Fruit fly (Drosophila melanogaster) whole organism, embryonic: Measurements from ENCODE around the gene CG45002.
A peak's percentile ranks its signal among the peaks of the same experiment; 100 is the strongest.

Source experiments
- Bdp1 ChIP-seq: fragments of 200-800 bp; sonication (Bioruptor generic); optimal IDR thresholded peaks from 3 replicates; lab custom pipeline; 2016; ENCODE audit warnings: missing biosample characterization, missing genetic modification characterization
- CG10431 ChIP-seq: fragments of 200-800 bp; sonication (Bioruptor generic); optimal IDR thresholded peaks from 3 replicates; lab custom pipeline; 2018; ENCODE audit warnings: missing biosample characterization, mild to moderate bottlenecking, missing genetic modification characterization
- CG10979 ChIP-seq: fragments of 200-800 bp; sonication (Bioruptor generic); optimal IDR thresholded peaks from 2 replicates; lab custom pipeline; 2018; ENCODE audit warnings: missing biosample characterization, mild to moderate bottlenecking, missing genetic modification characterization, moderate library complexity
- CG11560 ChIP-seq: fragments of 200-800 bp; sonication (Bioruptor generic); IDR thresholded peaks from 3 replicates; pipeline ENCODE4 v1.3.6; 2022; ENCODE audit warnings: missing biosample characterization, missing genetic modification characterization
- CG11696 ChIP-seq: fragments of 200-800 bp; sonication (Bioruptor generic); IDR thresholded peaks from 2 replicates; pipeline ENCODE4 v1.3.6; 2022; ENCODE audit warnings: missing biosample characterization, missing genetic modification characterization
- CG14860 ChIP-seq: fragments of 200-800 bp; sonication (Bioruptor generic); IDR thresholded peaks from 3 replicates; pipeline ENCODE4 v1.3.6; 2022; ENCODE audit warnings: missing biosample characterization, missing genetic modification characterization; ENCODE audit not compliant: partially characterized antibody
- CG15696 ChIP-seq: fragments of 200-800 bp; sonication (Bioruptor generic); optimal IDR thresholded peaks from 2 replicates; lab custom pipeline; 2019; ENCODE audit warnings: missing biosample characterization, mild to moderate bottlenecking, missing genetic modification characterization, moderate library complexity
- CG18764 ChIP-seq: fragments of 200-800 bp; sonication (Bioruptor generic); optimal IDR thresholded peaks from 3 replicates; lab custom pipeline; 2016; ENCODE audit warnings: missing biosample characterization, missing genetic modification characterization
- CG2712 ChIP-seq: fragments of 200-800 bp; optimal IDR thresholded peaks from 3 replicates; lab custom pipeline; 2019; ENCODE audit warnings: missing biosample characterization, mild to moderate bottlenecking, missing genetic modification characterization, moderate library complexity
- CG31388 ChIP-seq: fragments of 200-800 bp; sonication (Bioruptor generic); optimal IDR thresholded peaks from 2 replicates; lab custom pipeline; 2016; ENCODE audit warnings: missing biosample characterization, missing genetic modification characterization
- CG31441 ChIP-seq: fragments of 200-800 bp; sonication (Bioruptor generic); IDR thresholded peaks from 2 replicates; pipeline ENCODE4 v1.3.6; 2022; ENCODE audit warnings: missing biosample characterization, missing genetic modification characterization
- CG34422 ChIP-seq: fragments of 200-800 bp; sonication (Bioruptor generic); IDR thresholded peaks from 3 replicates; pipeline ENCODE4 v1.3.6; 2022; ENCODE audit warnings: missing biosample characterization, missing genetic modification characterization
- CG4282 ChIP-seq: fragments of 200-800 bp; sonication (Bioruptor generic); optimal IDR thresholded peaks from 2 replicates; lab custom pipeline; 2016; ENCODE audit warnings: missing biosample characterization, missing genetic modification characterization
- CG4854 ChIP-seq: fragments of 200-800 bp; sonication (Bioruptor generic); optimal IDR thresholded peaks from 2 replicates; lab custom pipeline; 2016; ENCODE audit warnings: missing biosample characterization, missing genetic modification characterization, inconsistent platforms
- CG5953 ChIP-seq: fragments of 200-800 bp; sonication (Bioruptor generic); IDR thresholded peaks from 2 replicates; pipeline ENCODE4 v1.3.6; 2022; ENCODE audit warnings: missing biosample characterization, missing genetic modification characterization
- CG6813 ChIP-seq: fragments of 200-800 bp; sonication (Bioruptor generic); optimal IDR thresholded peaks from 2 replicates; lab custom pipeline; 2017; ENCODE audit warnings: missing biosample characterization, missing genetic modification characterization, mild to moderate bottlenecking, moderate library complexity, missing genetic modification reagents
- CG7556 ChIP-seq: fragments of 200-800 bp; sonication (Bioruptor generic); optimal IDR thresholded peaks from 2 replicates; lab custom pipeline; 2017; ENCODE audit warnings: missing biosample characterization, mild to moderate bottlenecking, missing genetic modification characterization
- CG8281 ChIP-seq: fragments of 200-800 bp; sonication (Bioruptor generic); optimal IDR thresholded peaks from 2 replicates; lab custom pipeline; 2018; ENCODE audit warnings: missing biosample characterization, mild to moderate bottlenecking, missing genetic modification characterization, moderate library complexity
- CrebB ChIP-seq: fragments of 200-800 bp; sonication (Bioruptor generic); optimal IDR thresholded peaks from 3 replicates; lab custom pipeline; 2018; ENCODE audit warnings: missing biosample characterization, mild to moderate bottlenecking, missing genetic modification characterization
- Dek ChIP-seq: fragments of 200-800 bp; sonication (Bioruptor generic); optimal IDR thresholded peaks from 3 replicates; lab custom pipeline; 2019; ENCODE audit warnings: missing biosample characterization, mild to moderate bottlenecking, missing genetic modification characterization, moderate library complexity
- Doc3 ChIP-seq: fragments of 200-800 bp; sonication (Bioruptor generic); IDR thresholded peaks from 3 replicates; pipeline ENCODE4 v1.3.6; 2022; ENCODE audit warnings: missing biosample characterization, missing genetic modification characterization; ENCODE audit not compliant: partially characterized antibody
- HLH3B ChIP-seq: fragments of 200-800 bp; sonication (Bioruptor generic); IDR thresholded peaks from 2 replicates; pipeline ENCODE4 v1.3.6; 2022; ENCODE audit warnings: missing biosample characterization, missing genetic modification characterization
- Hey ChIP-seq: fragments of 200-800 bp; sonication (Bioruptor generic); optimal IDR thresholded peaks from 3 replicates; lab custom pipeline; 2018; ENCODE audit warnings: missing biosample characterization, mild to moderate bottlenecking, missing genetic modification characterization
- Lim3 ChIP-seq: fragments of 200-800 bp; sonication (Bioruptor generic); IDR thresholded peaks from 2 replicates; pipeline ENCODE4 v1.3.6; 2022; ENCODE audit warnings: missing biosample characterization, missing genetic modification characterization
- Mad ChIP-seq: fragments of 200-800 bp; sonication (Bioruptor generic); optimal IDR thresholded peaks from 2 replicates; lab custom pipeline; 2016; ENCODE audit warnings: missing biosample characterization, missing genetic modification characterization
- Nf-YB ChIP-seq: fragments of 200-800 bp; sonication (Bioruptor generic); optimal IDR thresholded peaks from 3 replicates; lab custom pipeline; 2019; ENCODE audit warnings: missing biosample characterization, mild to moderate bottlenecking, missing genetic modification characterization, moderate library complexity
- Sry-β ChIP-seq: fragments of 200-800 bp; sonication (Bioruptor generic); optimal IDR thresholded peaks from 2 replicates; lab custom pipeline; 2018; ENCODE audit warnings: missing biosample characterization, mild to moderate bottlenecking, missing genetic modification characterization, moderate library complexity
- Xrp1 ChIP-seq: fragments of 200-800 bp; sonication (Bioruptor generic); IDR thresholded peaks from 2 replicates; pipeline ENCODE4 v1.3.6; 2022; ENCODE audit warnings: missing biosample characterization, missing genetic modification characterization
- ara ChIP-seq: fragments of 200-800 bp; sonication (Bioruptor generic); IDR thresholded peaks from 2 replicates; pipeline ENCODE4 v1.3.6; 2022; ENCODE audit warnings: missing biosample characterization, missing genetic modification characterization
- bowl ChIP-seq: fragments of 200-800 bp; sonication (Bioruptor generic); IDR thresholded peaks from 2 replicates; pipeline ENCODE4 v1.3.6; 2022; ENCODE audit warnings: missing biosample characterization, missing genetic modification characterization
- chn ChIP-seq: fragments of 200-800 bp; sonication (Bioruptor generic); optimal IDR thresholded peaks from 2 replicates; lab custom pipeline; 2016; ENCODE audit warnings: missing biosample characterization, missing genetic modification characterization
- dati ChIP-seq: fragments of 200-800 bp; sonication (Bioruptor generic); IDR thresholded peaks from 2 replicates; pipeline ENCODE4 v1.3.6; 2022; ENCODE audit warnings: missing biosample characterization, missing genetic modification characterization
- dmrt99B ChIP-seq: fragments of 200-800 bp; sonication (Bioruptor generic); optimal IDR thresholded peaks from 2 replicates; lab custom pipeline; 2018; ENCODE audit warnings: missing biosample characterization, mild to moderate bottlenecking, missing genetic modification characterization, moderate library complexity
- eyg ChIP-seq: fragments of 200-800 bp; sonication (Bioruptor generic); optimal IDR thresholded peaks from 3 replicates; lab custom pipeline; 2016; ENCODE audit warnings: missing biosample characterization, missing genetic modification characterization
- fd3F ChIP-seq: fragments of 200-800 bp; sonication (Bioruptor generic); optimal IDR thresholded peaks from 2 replicates; lab custom pipeline; 2018; ENCODE audit warnings: missing biosample characterization, mild to moderate bottlenecking, missing genetic modification characterization, moderate library complexity
- fd96Cb ChIP-seq: fragments of 200-800 bp; sonication (Bioruptor generic); optimal IDR thresholded peaks from 2 replicates; lab custom pipeline; 2018; ENCODE audit warnings: missing biosample characterization, mild to moderate bottlenecking, missing genetic modification characterization, moderate library complexity
- gcm ChIP-seq: fragments of 200-800 bp; sonication (Bioruptor generic); optimal IDR thresholded peaks from 2 replicates; lab custom pipeline; 2019; ENCODE audit warnings: missing biosample characterization, mild to moderate bottlenecking, missing genetic modification characterization, moderate library complexity
- gem ChIP-seq: fragments of 200-800 bp; sonication (Bioruptor generic); optimal IDR thresholded peaks from 2 replicates; lab custom pipeline; 2019; ENCODE audit warnings: missing biosample characterization, mild to moderate bottlenecking, missing genetic modification characterization, moderate library complexity
- gro ChIP-seq: fragments of 200-800 bp; sonication (Bioruptor generic); optimal IDR thresholded peaks from 2 replicates; lab custom pipeline; 2016; ENCODE audit warnings: missing biosample characterization, missing genetic modification characterization
- ham ChIP-seq: fragments of 200-800 bp; sonication (Bioruptor generic); IDR thresholded peaks from 2 replicates; pipeline ENCODE4 v1.3.6; 2022; ENCODE audit warnings: missing biosample characterization, missing genetic modification characterization
- jigr1 ChIP-seq: fragments of 200-800 bp; sonication (Bioruptor generic); IDR thresholded peaks from 3 replicates; pipeline ENCODE4 v1.3.6; 2022; ENCODE audit warnings: missing biosample characterization, missing genetic modification characterization
- lilli ChIP-seq: fragments of 200-800 bp; sonication (Bioruptor generic); optimal IDR thresholded peaks from 3 replicates; lab custom pipeline; 2016; ENCODE audit warnings: missing biosample characterization, missing genetic modification characterization
- onecut ChIP-seq: fragments of 200-800 bp; sonication (Bioruptor generic); IDR thresholded peaks from 2 replicates; pipeline ENCODE4 v1.3.6; 2022; ENCODE audit warnings: missing biosample characterization, missing genetic modification characterization
- schlank ChIP-seq: fragments of 200-800 bp; sonication (Bioruptor generic); optimal IDR thresholded peaks from 2 replicates; lab custom pipeline; 2018; ENCODE audit warnings: missing biosample characterization, mild to moderate bottlenecking, missing genetic modification characterization
- sd ChIP-seq: fragments of 200-800 bp; sonication (Bioruptor generic); optimal IDR thresholded peaks from 3 replicates; lab custom pipeline; 2018; ENCODE audit warnings: missing biosample characterization, mild to moderate bottlenecking, missing genetic modification characterization, moderate library complexity
- sqz ChIP-seq: fragments of 200-800 bp; sonication (Bioruptor generic); optimal IDR thresholded peaks from 3 replicates; lab custom pipeline; 2018; ENCODE audit warnings: missing biosample characterization, mild to moderate bottlenecking, missing genetic modification characterization
- trh ChIP-seq: fragments of 200-800 bp; sonication (Bioruptor generic); optimal IDR thresholded peaks from 2 replicates; lab custom pipeline; 2016; ENCODE audit warnings: missing biosample characterization, missing genetic modification characterization
- ttk ChIP-seq: fragments of 200-800 bp; sonication (Bioruptor generic); IDR thresholded peaks from 2 replicates; pipeline ENCODE4 v2.1.2; 2022; ENCODE audit warnings: missing biosample characterization, missing genetic modification characterization
- wek ChIP-seq: fragments of 200-800 bp; sonication (Bioruptor generic); optimal IDR thresholded peaks from 3 replicates; lab custom pipeline; 2018; ENCODE audit warnings: missing biosample characterization, mild to moderate bottlenecking, missing genetic modification characterization, moderate library complexity
- wor ChIP-seq: fragments of 200-800 bp; sonication (Bioruptor generic); IDR thresholded peaks from 2 replicates; pipeline ENCODE4 v1.3.6; 2022; ENCODE audit warnings: missing biosample characterization, missing genetic modification characterization
- zfh2 ChIP-seq: fragments of 200-800 bp; sonication (Bioruptor generic); optimal IDR thresholded peaks from 2 replicates; lab custom pipeline; 2016; ENCODE audit warnings: missing biosample characterization, missing genetic modification characterization

Gene CG45002

dm6 chrX:16944049-16944532 is 122.4 kb downstream of the CG45002 start (continued):
- TF ChIP-seq bowl (GFP tag; lab: Robert Waterston, UW) = no peak
- TF ChIP-seq Doc3 (GFP tag; lab: Robert Waterston, UW) = no peak
- no peak for TF ChIP-seq CG5953 (GFP tag; lab: Robert Waterston, UW)
- TF ChIP-seq Nf-YB = peak; percentile 55
- TF ChIP-seq dati = no peak
- no peak for TF ChIP-seq CG4282 (GFP tag; lab: Kevin White, UChicago)
- TF ChIP-seq sd (tag; lab: Kevin White, UChicago) = peak; percentile 5
- TF ChIP-seq CG6813 (GFP tag; lab: Kevin White, UChicago) = peak; percentile 44
- peak; percentile 68 for TF ChIP-seq fd3F (GFP tag; lab: Kevin White, UChicago)
- peak; percentile 73 for TF ChIP-seq dmrt99B
- TF ChIP-seq CG14860 (GFP tag; lab: Robert Waterston, UW) = no peak
- TF ChIP-seq CG4854 (GFP tag; lab: Kevin White, UChicago) = no peak
- no peak for TF ChIP-seq sqz (GFP tag; lab: Kevin White, UChicago)
- peak; percentile 78 for TF ChIP-seq CG7556 (GFP tag; lab: Kevin White, UChicago)
- TF ChIP-seq zfh2 (GFP tag; lab: Kevin White, UChicago) = no peak
- peak; percentile 51 for TF ChIP-seq Xrp1
- TF ChIP-seq CG34422 (GFP tag; lab: Robert Waterston, UW) = no peak
- no peak for TF ChIP-seq eyg (GFP tag; lab: Kevin White, UChicago)
- no peak for TF ChIP-seq CG31388 (GFP tag; lab: Kevin White, UChicago)
- TF ChIP-seq onecut (GFP tag; lab: Robert Waterston, UW) = no peak
- no peak for TF ChIP-seq jigr1 (GFP tag; lab: Robert Waterston, UW)
- peak; percentile 26; the same call in 1 of the 3 replicates for TF ChIP-seq CG11560 (tag; lab: Robert Waterston, UW)
- peak; percentile 42 for TF ChIP-seq CG8281 (tag; lab: Kevin White, UChicago)
- peak; percentile 65 for TF ChIP-seq CG2712 (tag; lab: Kevin White, UChicago)
- no peak for TF ChIP-seq Mad (GFP tag; lab: Kevin White, UChicago)
- peak; percentile 89 for TF ChIP-seq CG11696
- TF ChIP-seq wek (GFP tag; lab: Kevin White, UChicago) = no peak
- peak; percentile 30 for TF ChIP-seq CG10979 (tag; lab: Kevin White, UChicago)
- TF ChIP-seq ham (GFP tag; lab: Robert Waterston, UW) = no peak
- TF ChIP-seq HLH3B (GFP tag; lab: Robert Waterston, UW) = 0 out of 2 replicates have a peak, but pooled peaks have one; percentile 24
- TF ChIP-seq Dek (tag; lab: Kevin White, UChicago) = peak; percentile 80
- peak; percentile 46 for TF ChIP-seq CrebB (tag; lab: Kevin White, UChicago)
- TF ChIP-seq fd96Cb = peak; percentile 60
- no peak for TF ChIP-seq Sry-β
- no peak for TF ChIP-seq gro (GFP tag; lab: Kevin White, UChicago)
- TF ChIP-seq schlank = no peak
- TF ChIP-seq trh (GFP tag; lab: Kevin White, UChicago) = no peak
- TF ChIP-seq lilli (GFP tag; lab: Kevin White, UChicago) = no peak
- TF ChIP-seq ttk (GFP tag; lab: Robert Waterston, UW) = peak; percentile 24; the same call in 1 of the 2 replicates
- TF ChIP-seq Bdp1 = no peak
- no peak for TF ChIP-seq chn (GFP tag; lab: Kevin White, UChicago)
- peak; percentile 88 for TF ChIP-seq gem (tag; lab: Kevin White, UChicago)
- peak; percentile 19 for TF ChIP-seq CG15696 (tag; lab: Kevin White, UChicago)
- TF ChIP-seq CG31441 = peak; percentile 78
- no peak for TF ChIP-seq Hey (tag; lab: Kevin White, UChicago)
- no peak for TF ChIP-seq wor
- no peak for TF ChIP-seq CG10431
- TF ChIP-seq gcm (GFP tag; lab: Kevin White, UChicago) = peak; percentile 37
- no peak for TF ChIP-seq Lim3 (GFP tag; lab: Robert Waterston, UW)
- TF ChIP-seq ara (GFP tag; lab: Robert Waterston, UW) = no peak
- TF ChIP-seq CG18764 (GFP tag; lab: Kevin White, UChicago) = no peak
